Fruit fly (Drosophila melanogaster): Measurements from ENCODE around the gene CG43897.

The CG43897 gene

DNA sequence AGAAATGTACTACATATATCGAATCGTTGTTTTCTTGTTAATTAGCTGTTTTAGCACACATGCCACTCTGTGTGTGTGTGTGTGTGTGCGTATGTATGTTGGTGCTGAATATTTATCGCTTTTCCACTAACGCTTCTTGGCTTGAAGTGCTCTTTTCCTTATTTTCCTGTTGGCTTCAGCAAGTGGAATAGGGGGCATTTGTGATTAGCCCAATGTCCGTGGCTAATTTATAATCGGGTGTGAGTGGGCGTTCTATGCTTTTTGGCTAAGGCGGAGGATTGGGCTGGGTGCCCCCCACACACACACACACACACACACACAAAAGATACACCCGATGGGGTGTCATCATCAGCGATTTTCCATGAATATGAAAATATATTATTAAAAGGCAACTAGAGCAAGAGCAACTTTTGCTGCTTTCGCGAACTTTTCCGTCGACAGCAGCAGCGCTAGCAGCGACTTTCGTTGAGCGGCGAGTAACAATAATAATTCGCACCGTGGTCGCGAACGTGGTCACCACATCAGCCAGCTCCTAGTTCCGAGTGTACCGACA is at the start of gene CG43897:
CG43897 (plus strand) TSS at position 503 of the 553 bp plus-strand sequence.
- no peak for TF ChIP-seq toe (GFP tag; optimal IDR thresholded peaks at IDR 0.05)
- TF ChIP-seq ovo (GFP tag; optimal IDR thresholded peaks at IDR 0.05), result no peak
- TF ChIP-seq Clk (GFP tag; optimal IDR thresholded peaks at IDR 0.05), result no peak
- TF ChIP-seq CG7045 (GFP tag; optimal IDR thresholded peaks at IDR 0.05), result no peak
- TF ChIP-seq Crg-1 (GFP tag; optimal IDR thresholded peaks at IDR 0.05), result no peak
- no peak for TF ChIP-seq Mnt (GFP tag; optimal IDR thresholded peaks at IDR 0.05)
- TF ChIP-seq cic (GFP tag; optimal IDR thresholded peaks at IDR 0.05), result no peak
- TF ChIP-seq CG5204 (GFP tag; optimal IDR thresholded peaks at IDR 0.05), result no peak
- no peak for TF ChIP-seq CG1620 (GFP tag; optimal IDR thresholded peaks at IDR 0.05)
- no peak for TF ChIP-seq bab1 (GFP tag; optimal IDR thresholded peaks at IDR 0.05)
- TF ChIP-seq tj (GFP tag; optimal IDR thresholded peaks at IDR 0.05), result no peak
- no peak for TF ChIP-seq CG11617 (GFP tag; optimal IDR thresholded peaks at IDR 0.05)
- no peak for TF ChIP-seq Hr96 (GFP tag; optimal IDR thresholded peaks at IDR 0.05)
- no peak for TF ChIP-seq pad (GFP tag; optimal IDR thresholded peaks at IDR 0.05)
- no peak for TF ChIP-seq kay (GFP tag; ENCODE audit: borderline replicate concordance)
- TF ChIP-seq CG12768 (GFP tag; optimal IDR thresholded peaks at IDR 0.05), result no peak
- TF ChIP-seq cnc (optimal IDR thresholded peaks at IDR 0.05), result no peak
- no peak for TF ChIP-seq CG7101 (tag; optimal IDR thresholded peaks at IDR 0.05)

DNA sequence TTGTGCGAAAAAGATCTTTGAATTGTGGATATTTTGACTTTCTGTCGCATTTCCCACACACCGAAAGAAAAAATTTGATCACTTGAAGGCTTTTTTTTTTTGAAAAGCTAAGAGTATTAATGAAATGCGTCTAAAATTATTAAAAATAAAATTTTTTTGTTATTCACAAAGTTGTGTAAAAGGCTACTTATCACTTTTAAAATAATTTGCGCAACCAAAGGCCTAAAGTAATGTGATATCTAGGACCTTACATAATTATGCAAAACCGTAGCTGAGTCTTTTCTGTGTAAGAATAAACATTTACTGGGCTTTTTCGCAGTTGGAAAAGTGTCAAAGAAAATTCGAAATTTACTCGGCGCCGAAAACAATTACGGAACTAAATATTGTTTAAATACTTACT is 49.3 kb upstream of the CG43897 start:
- no peak for TF ChIP-seq CG1620 (GFP tag; optimal IDR thresholded peaks at IDR 0.05)
- TF ChIP-seq kay (GFP tag; ENCODE audit: borderline replicate concordance), result peak; percentile 54

DNA sequence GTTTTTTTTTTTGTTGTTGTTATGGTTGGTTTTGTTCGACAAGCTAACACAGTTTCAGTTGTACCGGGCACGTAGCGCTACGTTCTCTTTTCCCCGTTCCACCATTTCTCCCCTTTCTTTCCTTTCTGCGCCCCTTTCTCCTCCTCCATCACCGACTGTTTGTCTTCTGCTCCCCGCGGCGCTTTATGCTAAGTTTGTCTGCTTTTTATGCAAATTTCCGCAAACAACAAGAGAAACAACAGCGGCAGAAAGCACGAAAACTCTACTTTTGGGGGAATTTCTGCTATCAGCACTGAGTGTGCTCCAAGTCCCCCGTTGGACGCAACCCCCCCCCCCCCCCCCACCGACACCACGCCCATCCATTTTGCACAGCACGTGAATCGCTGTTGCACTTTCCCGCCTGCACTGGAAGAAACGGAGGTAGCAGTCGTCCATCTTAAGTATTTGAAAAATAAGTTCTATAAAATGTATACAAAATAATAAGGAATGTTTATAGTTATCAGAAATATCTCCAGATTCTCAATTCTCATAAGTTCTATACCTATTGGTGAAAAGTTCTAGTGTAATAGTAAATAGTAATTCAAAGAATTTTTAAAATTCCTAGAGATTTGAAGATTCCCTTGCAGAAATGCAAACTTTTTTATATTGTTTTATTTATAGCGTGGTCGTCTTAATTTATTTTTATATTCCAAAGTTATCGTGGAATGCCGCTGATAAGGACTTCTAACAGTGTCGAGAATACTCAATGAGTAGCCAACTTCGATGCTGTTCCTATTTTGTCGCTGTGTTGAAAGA is 48.5 kb upstream of the CG43897 start:
- TF ChIP-seq Crg-1 (GFP tag; optimal IDR thresholded peaks at IDR 0.05), result no peak
- no peak for TF ChIP-seq CG5204 (GFP tag; optimal IDR thresholded peaks at IDR 0.05)
- TF ChIP-seq tj (GFP tag; optimal IDR thresholded peaks at IDR 0.05), result no peak
- no peak for TF ChIP-seq cic (GFP tag; optimal IDR thresholded peaks at IDR 0.05)
- no peak for TF ChIP-seq CG11617 (GFP tag; optimal IDR thresholded peaks at IDR 0.05)
- no peak for TF ChIP-seq Mnt (GFP tag; optimal IDR thresholded peaks at IDR 0.05)
- TF ChIP-seq CG1620 (GFP tag; optimal IDR thresholded peaks at IDR 0.05), result no peak

- TF ChIP-seq cnc (optimal IDR thresholded peaks at IDR 0.05), result no peak
- no peak for TF ChIP-seq ovo (GFP tag; optimal IDR thresholded peaks at IDR 0.05)
- TF ChIP-seq CG33017 (tag; optimal IDR thresholded peaks at IDR 0.05), result no peak
- TF ChIP-seq Crg-1 (GFP tag; optimal IDR thresholded peaks at IDR 0.05), result no peak
- TF ChIP-seq bab1 (GFP tag; optimal IDR thresholded peaks at IDR 0.05), result no peak
- TF ChIP-seq pad (GFP tag; optimal IDR thresholded peaks at IDR 0.05), result no peak
- no peak for TF ChIP-seq CG14711 (tag; optimal IDR thresholded peaks at IDR 0.05)
- no peak for TF ChIP-seq CG12768 (GFP tag; optimal IDR thresholded peaks at IDR 0.05)
- TF ChIP-seq CG1620 (GFP tag; optimal IDR thresholded peaks at IDR 0.05), result no peak
- TF ChIP-seq CG7101 (tag; optimal IDR thresholded peaks at IDR 0.05), result no peak
- no peak for TF ChIP-seq CG11617 (GFP tag; optimal IDR thresholded peaks at IDR 0.05)
- no peak for TF ChIP-seq cic (GFP tag; optimal IDR thresholded peaks at IDR 0.05)
- no peak for TF ChIP-seq Hr96 (GFP tag; optimal IDR thresholded peaks at IDR 0.05)
- TF ChIP-seq Clk (GFP tag; optimal IDR thresholded peaks at IDR 0.05), result no peak
- TF ChIP-seq tj (GFP tag; optimal IDR thresholded peaks at IDR 0.05), result no peak
- TF ChIP-seq CG5204 (GFP tag; optimal IDR thresholded peaks at IDR 0.05), result no peak
- TF ChIP-seq toe (GFP tag; optimal IDR thresholded peaks at IDR 0.05), result no peak
- no peak for TF ChIP-seq CG7045 (GFP tag; optimal IDR thresholded peaks at IDR 0.05)
- no peak for TF ChIP-seq Mnt (GFP tag; optimal IDR thresholded peaks at IDR 0.05)
- TF ChIP-seq kay (GFP tag; ENCODE audit: borderline replicate concordance), result no peak
These were observed 48.0 kb upstream of the CG43897 start for dm6 chr3L:9765710-9766005.

dm6 chr3L:9766364-9766763 is 47.3 kb upstream of the CG43897 start:
- TF ChIP-seq CG5204 (GFP tag; optimal IDR thresholded peaks at IDR 0.05) (no peak), pad (GFP tag; optimal IDR thresholded peaks at IDR 0.05) (no peak), ovo (GFP tag; optimal IDR thresholded peaks at IDR 0.05) (no peak), toe (GFP tag; optimal IDR thresholded peaks at IDR 0.05) (no peak), Mnt (GFP tag; optimal IDR thresholded peaks at IDR 0.05) (no peak)

DNA sequence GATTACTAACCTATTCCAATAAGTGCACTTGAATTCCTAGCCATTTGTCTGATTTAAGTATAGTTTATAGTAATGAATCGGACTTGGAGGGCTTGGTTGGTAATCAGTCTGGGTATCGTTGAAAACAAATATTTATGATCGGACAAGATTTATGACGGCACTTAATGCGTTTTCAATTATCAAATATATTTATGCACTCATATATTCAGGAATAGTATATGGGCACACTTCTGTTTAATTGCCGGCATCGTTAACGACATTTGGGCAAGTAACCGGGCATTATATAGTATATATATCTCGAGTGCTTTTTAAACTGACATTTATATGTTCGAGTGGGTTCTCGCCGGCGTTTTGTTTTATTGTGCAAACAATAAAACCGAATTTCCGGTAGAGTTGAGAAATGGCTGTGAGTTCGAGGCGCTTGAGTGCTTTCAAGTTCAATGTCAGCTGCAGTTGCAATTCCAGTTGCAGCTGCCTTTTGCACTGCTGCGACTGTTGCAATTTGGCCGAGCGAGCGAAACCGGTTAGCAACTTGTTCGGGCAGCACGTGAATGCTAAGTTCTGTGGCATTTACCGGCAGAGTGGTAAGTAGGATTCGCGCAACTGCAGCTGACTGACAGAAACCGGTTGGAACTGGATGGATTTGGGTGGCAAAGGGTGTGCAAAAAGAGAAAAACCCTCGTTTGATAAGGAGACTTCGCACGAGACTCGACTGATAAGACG is 45.9 kb upstream of the CG43897 start:
- no peak for TF ChIP-seq pad (GFP tag; optimal IDR thresholded peaks at IDR 0.05)
- TF ChIP-seq Mnt (GFP tag; optimal IDR thresholded peaks at IDR 0.05), result no peak
- no peak for TF ChIP-seq CG12768 (GFP tag; optimal IDR thresholded peaks at IDR 0.05)
- TF ChIP-seq toe (GFP tag; optimal IDR thresholded peaks at IDR 0.05), result no peak
- no peak for TF ChIP-seq CG1620 (GFP tag; optimal IDR thresholded peaks at IDR 0.05)
- peak; percentile 23 for TF ChIP-seq CG7045 (GFP tag; optimal IDR thresholded peaks at IDR 0.05)
- no peak for TF ChIP-seq cnc (optimal IDR thresholded peaks at IDR 0.05)
- no peak for TF ChIP-seq tj (GFP tag; optimal IDR thresholded peaks at IDR 0.05)
- peak; percentile 47 for TF ChIP-seq kay (GFP tag; ENCODE audit: borderline replicate concordance)
- no peak for TF ChIP-seq Hr96 (GFP tag; optimal IDR thresholded peaks at IDR 0.05)
- no peak for TF ChIP-seq Clk (GFP tag; optimal IDR thresholded peaks at IDR 0.05)
- TF ChIP-seq CG14711 (tag; optimal IDR thresholded peaks at IDR 0.05), result no peak
- no peak for TF ChIP-seq Crg-1 (GFP tag; optimal IDR thresholded peaks at IDR 0.05)
- TF ChIP-seq CG33017 (tag; optimal IDR thresholded peaks at IDR 0.05), result no peak
- TF ChIP-seq cic (GFP tag; optimal IDR thresholded peaks at IDR 0.05), result no peak
- TF ChIP-seq CG11617 (GFP tag; optimal IDR thresholded peaks at IDR 0.05), result no peak

Data from whole organism, adult.